Worm (Caenorhabditis elegans) whole organism, young adult: Measurements from ENCODE around the gene smut-1.

Experiments used
- F57A8.1 ChIP-seq: fragments of 200-800 bp; sonication (Bioruptor generic); optimal IDR thresholded peaks from 2 replicates; lab custom pipeline; 2018; ENCODE audit warnings: mild to moderate bottlenecking, missing genetic modification characterization, moderate library complexity, missing compliant biosample characterization
- dox-1 ChIP-seq: fragments of 200-800 bp; sonication (Bioruptor generic); IDR thresholded peaks from 2 replicates; pipeline ENCODE4 v1.3.6; 2022; ENCODE audit warnings: missing genetic modification reagents, missing genetic modification characterization, missing compliant biosample characterization
- dpl-1 ChIP-seq: fragments of 150-350 bp; optimal IDR thresholded peaks from 2 replicates; lab custom pipeline; 2014; ENCODE audit warnings: missing biosample characterization, missing genetic modification reagents, missing genetic modification characterization
- ets-4 ChIP-seq: fragments of 200-800 bp; sonication (Bioruptor generic); optimal IDR thresholded peaks from 2 replicates; lab custom pipeline; 2018; ENCODE audit warnings: mild to moderate bottlenecking, missing genetic modification characterization, missing compliant biosample characterization
- lin-26 ChIP-seq: fragments of 200-800 bp; sonication (Bioruptor generic); IDR thresholded peaks from 2 replicates; pipeline ENCODE4 v1.3.6; 2022; ENCODE audit warnings: missing genetic modification reagents, missing genetic modification characterization, missing compliant biosample characterization
- pha-4 ChIP-seq: fragments of 150-350 bp; sonication (generic microtip); optimal IDR thresholded peaks from 2 replicates; lab custom pipeline; 2014; ENCODE audit warnings: missing biosample characterization, missing genetic modification reagents, missing genetic modification characterization
- snpc-1.3 ChIP-seq: sonication (generic microtip); optimal IDR thresholded peaks from 2 replicates; lab custom pipeline; 2017; ENCODE audit warnings: missing genetic modification characterization, mild to moderate bottlenecking, missing compliant biosample characterization, antibody characterized with exemption, moderate library complexity, missing genotype, missing genetic modification reagents; ENCODE audit not compliant: insufficient read depth
- snpc-4 ChIP-seq, 5 experiments: fragments of 150-350 bp in 1 of 5; sonication (generic microtip) in 4 of 5; optimal IDR thresholded peaks; 2 replicates each; lab custom pipeline; 2014 to 2018; ENCODE audit warnings: missing genetic modification characterization in 5 of 5, missing biosample characterization in 3 of 5, antibody characterized with exemption in 2 of 5, mild to moderate bottlenecking in 2 of 5, missing compliant biosample characterization in 2 of 5, missing genotype in 2 of 5, moderate library complexity in 2 of 5, missing genetic modification reagents in 1 of 5
- tbp1 ChIP-seq: fragments of 200-800 bp; sonication (Bioruptor generic); optimal IDR thresholded peaks from 2 replicates; lab custom pipeline; 2018; ENCODE audit warnings: mild to moderate bottlenecking, missing genetic modification characterization, missing compliant biosample characterization
- ztf-3 ChIP-seq: fragments of 200-800 bp; sonication (Bioruptor generic); optimal IDR thresholded peaks from 2 replicates; lab custom pipeline; 2018; ENCODE audit warnings: mild to moderate bottlenecking, missing genetic modification characterization, missing compliant biosample characterization

- TF ChIP-seq snpc-1.3 (tag; lab: Kevin White, UChicago) = no peak
- peak; percentile 50 for TF ChIP-seq ztf-3 (GFP tag; lab: Kevin White, UChicago)
- TF ChIP-seq dpl-1 = no peak
- no peak for TF ChIP-seq pha-4
- peak; percentile 91 for TF ChIP-seq dox-1 (GFP tag; lab: Robert Waterston, UW)
- TF ChIP-seq snpc-4 (GFP tag; optimal IDR thresholded peaks at IDR 0.05; lab: Kevin White, UChicago) = no peak
- peak; percentile 29 to 77 (median 56) for TF ChIP-seq snpc-4 (tag; optimal IDR thresholded peaks at IDR 0.05; lab: Kevin White, UChicago)
- TF ChIP-seq ets-4 (GFP tag; lab: Kevin White, UChicago) = peak; percentile 87
- TF ChIP-seq tbp1 (GFP tag; lab: Kevin White, UChicago) = peak; percentile 63
- TF ChIP-seq F57A8.1 (GFP tag; lab: Kevin White, UChicago) = no peak
- peak; percentile 65; the same call in 1 of the 2 replicates for TF ChIP-seq lin-26 (GFP tag; lab: Robert Waterston, UW)
These were observed 3.6 kb downstream of the smut-1 start, which contains the start of gene crt-1 for ce11 chrV:6100492-6101004.
